Worm (Caenorhabditis elegans): Measurements from ENCODE around the gene C09B9.1.
"Not testable (repeated sequence)": the region's sequence is repeated elsewhere in the genome, so short reads cannot be mapped to it uniquely, and the experiment has no call there.

Gene C09B9.1

ce11 chrIV:5064961-5065360 lies 27.4 kb downstream of the C09B9.1 start, which contains the start of gene msp-53:
TSS of gene msp-53 (minus strand) at chrIV:5065061.
- TF ChIP-seq tlp-1, ceh-90, elt-3 (tag; optimal IDR thresholded peaks at IDR 0.05): not testable (repeated sequence)

- TF ChIP-seq C34B4.2 (tag; optimal IDR thresholded peaks at IDR 0.05); xbp-1 (tag; optimal IDR thresholded peaks at IDR 0.05); ets-5 (GFP tag; IDR thresholded peaks at IDR 0.05): not testable (repeated sequence)
Measured at ce11 chrIV:5066887-5067286, 29.3 kb downstream of the C09B9.1 start, which contains the start of gene ttbk-2.2. TSS of gene ttbk-2.2 (minus strand) at chrIV:5066987.

DNA sequence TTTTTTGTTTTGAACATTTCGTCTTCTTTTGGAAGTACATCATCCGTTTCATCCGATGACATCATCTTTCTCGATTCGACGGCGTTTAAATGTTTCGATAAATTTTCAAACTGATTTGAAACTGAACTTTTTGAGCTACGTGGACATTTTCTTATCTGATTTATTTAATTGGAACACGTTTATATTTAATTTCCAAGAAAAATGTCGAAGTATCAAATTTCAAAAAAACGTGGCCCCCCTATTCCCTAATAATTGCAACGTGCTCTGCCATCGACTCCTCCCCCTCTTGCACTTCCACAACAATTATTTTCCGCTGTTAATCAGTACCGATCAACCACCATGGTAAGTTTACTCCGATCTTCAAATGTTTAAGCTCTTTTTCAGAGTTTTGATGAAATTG lies 31.0 kb downstream of the C09B9.1 start, which contains the start of the genes R13H9.6 and rmd-6:
Gene R13H9.6 (minus strand): TSS at position 101 of the 400 bp plus-strand sequence.
Gene rmd-6 (plus strand): TSS at position 305 of the 400 bp plus-strand sequence.
- not testable (repeated sequence) for TF ChIP-seq efl-1 (optimal IDR thresholded peaks at IDR 0.05); efl-1 (GFP tag; optimal IDR thresholded peaks at IDR 0.05 in 1 of 2); mep-1 (tag; optimal IDR thresholded peaks at IDR 0.05); Y116A8C.19 (tag; optimal IDR thresholded peaks at IDR 0.05; ENCODE audit: borderline replicate concordance)

ce11 chrIV:5070593-5070992 lies 33.0 kb downstream of the C09B9.1 start, which contains the start of gene C02B10.6:
TSS of gene C02B10.6 (plus strand) at chrIV:5070893.
- not testable (repeated sequence) for TF ChIP-seq nhr-12 (tag; optimal IDR thresholded peaks at IDR 0.05); ces-1 (GFP tag; optimal IDR thresholded peaks at IDR 0.05); sup-37 (GFP tag; optimal IDR thresholded peaks at IDR 0.05)

ce11 chrIV:5073836-5074235 lies 36.2 kb downstream of the C09B9.1 start:
- TF ChIP-seq blmp-1 (tag; optimal IDR thresholded peaks at IDR 0.05) (peak; percentile 36), pax-3 (tag; optimal IDR thresholded peaks at IDR 0.05) (no peak), ztf-11 (tag; optimal IDR thresholded peaks at IDR 0.05) (no peak), nhr-28 (tag; optimal IDR thresholded peaks at IDR 0.05) (no peak), lin-14 (GFP tag; optimal IDR thresholded peaks at IDR 0.05) (peak; percentile 61), ets-5 (GFP tag; IDR thresholded peaks at IDR 0.05) (no peak), ceh-90 (tag; optimal IDR thresholded peaks at IDR 0.05) (no peak), unc-30 (tag; optimal IDR thresholded peaks at IDR 0.05) (no peak), nhr-90 (tag; optimal IDR thresholded peaks at IDR 0.05; ENCODE audit: poor library complexity) (no peak), nhr-11 (tag; optimal IDR thresholded peaks at IDR 0.05) (no peak), F16B12.6 (tag; optimal IDR thresholded peaks at IDR 0.05) (no peak), nhr-19 (GFP tag; conservative IDR thresholded peaks at IDR 0.05) (no peak), nhr-85 (tag) (peak; percentile 54), egl-13 (tag; optimal IDR thresholded peaks at IDR 0.05) (no peak), dpl-1 (GFP tag; optimal IDR thresholded peaks at IDR 0.05) (no peak), lin-39 (tag; optimal IDR thresholded peaks at IDR 0.05) (no peak), alr-1 (tag; optimal IDR thresholded peaks at IDR 0.05; ENCODE audit: borderline replicate concordance) (no peak), vab-15 (tag; optimal IDR thresholded peaks at IDR 0.05) (no peak), ceh-8 (GFP tag; optimal IDR thresholded peaks at IDR 0.05) (no peak)

DNA sequence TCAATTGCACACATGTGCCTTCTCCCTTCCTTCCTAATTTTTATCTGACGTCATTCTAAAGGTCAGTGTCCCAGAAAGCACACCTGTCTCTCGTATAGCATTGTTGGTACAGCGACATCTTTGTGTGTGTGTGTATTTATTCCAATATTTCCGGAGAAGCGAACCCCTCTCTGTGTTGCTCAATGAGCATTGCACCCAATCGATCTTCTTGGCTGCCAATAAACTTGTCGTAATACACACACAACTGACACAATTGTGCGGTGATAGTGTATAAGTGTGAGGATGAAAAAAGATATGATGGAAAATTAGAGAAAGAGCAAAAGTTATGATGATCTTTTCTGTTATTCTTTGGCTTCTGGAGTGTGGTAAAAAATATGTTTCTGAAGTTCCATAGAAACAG lies 39.0 kb downstream of the C09B9.1 start:
- no peak for TF ChIP-seq unc-62 (GFP tag; optimal IDR thresholded peaks at IDR 0.05)
- no peak for TF ChIP-seq efl-1 (optimal IDR thresholded peaks at IDR 0.05)
- TF ChIP-seq efl-1 (GFP tag; optimal IDR thresholded peaks at IDR 0.05 in 1 of 2) = peak in 1 of 2 experiments; percentile 9
- TF ChIP-seq nhr-19 (GFP tag; conservative IDR thresholded peaks at IDR 0.05) = no peak
- TF ChIP-seq lin-14 (GFP tag; optimal IDR thresholded peaks at IDR 0.05) = peak; percentile 3

Data from whole organism, L1 larva.